Fruit fly (Drosophila melanogaster): ENCODE results near the gene psidin.

The psidin gene

DNA sequence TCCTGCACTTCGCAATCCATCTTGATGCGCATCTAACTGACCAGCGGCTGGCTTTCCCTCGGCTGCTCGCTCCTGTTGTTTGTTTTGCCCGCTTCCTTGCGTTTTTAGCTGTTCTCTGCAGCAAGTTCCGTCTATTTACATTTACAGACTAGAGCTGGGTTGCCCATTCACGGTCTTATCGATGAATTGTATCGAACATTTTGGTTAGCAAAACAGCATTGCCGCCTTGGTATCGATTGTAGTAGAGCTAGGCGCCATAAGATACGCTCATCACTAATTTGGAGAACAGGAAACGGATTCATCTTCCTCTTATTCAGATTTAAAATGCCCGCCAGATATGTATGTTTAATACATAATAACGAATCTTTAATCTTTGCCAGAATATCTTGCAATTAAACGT lies 14.4 kb downstream of the psidin start, which contains the start of gene Regnase-1 (continued):
- peak; percentile 78 for TF ChIP-seq CG11695 (GFP tag; IDR thresholded peaks at IDR 0.05)
- peak; percentile 93 for TF ChIP-seq CG4617 (GFP tag; optimal IDR thresholded peaks at IDR 0.05; ENCODE audit: borderline replicate concordance)
- TF ChIP-seq CG9817 (tag; optimal IDR thresholded peaks at IDR 0.05): peak; percentile 90
- TF ChIP-seq CG12104 (GFP tag; optimal IDR thresholded peaks at IDR 0.05): peak; percentile 90
- peak; percentile 92 for TF ChIP-seq sqz (GFP tag; optimal IDR thresholded peaks at IDR 0.05)

dm6 chr3R:20042457-20042856 lies 21.0 kb downstream of the psidin start, which contains the start of the genes CG33934 and Indy-2:
CG33934 (plus strand) TSS chr3R:20042757.
Indy-2 (plus strand) TSS chr3R:20042757.
- no peak for TF ChIP-seq CG1529 (GFP tag; optimal IDR thresholded peaks at IDR 0.05)
- no peak for TF ChIP-seq sim (GFP tag; IDR thresholded peaks at IDR 0.05)
- TF ChIP-seq kah (GFP tag; optimal IDR thresholded peaks at IDR 0.05): no peak
- no peak for TF ChIP-seq CG7839 (tag; optimal IDR thresholded peaks at IDR 0.05)
- TF ChIP-seq CG16779 (GFP tag; IDR thresholded peaks at IDR 0.05): no peak
- no peak for TF ChIP-seq pzg (GFP tag; optimal IDR thresholded peaks at IDR 0.05)
- no peak for TF ChIP-seq sna (GFP tag; IDR thresholded peaks at IDR 0.05; ENCODE audit: partially characterized antibody)
- no peak for TF ChIP-seq dysf (GFP tag; IDR thresholded peaks at IDR 0.05)
- no peak for TF ChIP-seq Oli (tag; optimal IDR thresholded peaks at IDR 0.05)
- TF ChIP-seq al (GFP tag; IDR thresholded peaks at IDR 0.05): no peak

dm6 chr3R:20055809-20056208 lies 34.3 kb downstream of the psidin start, which contains the start of gene CG17193:
CG17193 (minus strand) TSS chr3R:20056097.
- TF ChIP-seq CG10366 (GFP tag; IDR thresholded peaks at IDR 0.05): no peak
- TF ChIP-seq Hand (GFP tag; optimal IDR thresholded peaks at IDR 0.05): no peak
- no peak for TF ChIP-seq chinmo (GFP tag; IDR thresholded peaks at IDR 0.05; ENCODE audit: partially characterized antibody)
- TF ChIP-seq Med (GFP tag): peak; percentile 67
- 0 out of 3 replicates have a peak, but pooled peaks have one; percentile 22 for TF ChIP-seq row (GFP tag; IDR thresholded peaks at IDR 0.05)
- TF ChIP-seq CG13894 (tag; optimal IDR thresholded peaks at IDR 0.05): peak; percentile 75
- TF ChIP-seq Deaf1 (tag; optimal IDR thresholded peaks at IDR 0.05): peak; percentile 50
- peak; percentile 55 for TF ChIP-seq abd-A (tag; optimal IDR thresholded peaks at IDR 0.05)
- TF ChIP-seq Ets65A (GFP tag): peak; percentile 7
- peak; percentile 31 for TF ChIP-seq scrt (GFP tag; optimal IDR thresholded peaks at IDR 0.05)
- peak; percentile 80 for TF ChIP-seq Nf-YC (tag; optimal IDR thresholded peaks at IDR 0.05)

dm6 chr3R:20057501-20057900 lies 36.0 kb downstream of the psidin start, which contains the start of gene mdlc:
mdlc (plus strand) TSS chr3R:20057748.
- TF ChIP-seq sqz (GFP tag; optimal IDR thresholded peaks at IDR 0.05) (no peak), crp (GFP tag; optimal IDR thresholded peaks at IDR 0.05) (no peak), CG31224 (GFP tag; IDR thresholded peaks at IDR 0.05) (no peak), Dfd (GFP tag; optimal IDR thresholded peaks at IDR 0.05) (no peak), sr (GFP tag; IDR thresholded peaks at IDR 0.05) (no peak), Lhr (GFP tag; optimal IDR thresholded peaks at IDR 0.05) (no peak), seq (GFP tag; IDR thresholded peaks at IDR 0.05) (no peak), CG7372 (GFP tag; IDR thresholded peaks at IDR 0.05) (no peak), CG17912 (GFP tag; optimal IDR thresholded peaks at IDR 0.05) (no peak), ash1 (GFP tag; optimal IDR thresholded peaks at IDR 0.05) (no peak), CG13287 (GFP tag; IDR thresholded peaks at IDR 0.05; ENCODE audit: partially characterized antibody) (peak; percentile 73), Oli (tag; optimal IDR thresholded peaks at IDR 0.05) (no peak), HmgZ (tag; optimal IDR thresholded peaks at IDR 0.05) (peak; percentile 21), Hr3 (GFP tag; optimal IDR thresholded peaks at IDR 0.05) (peak; percentile 40), CG5953 (GFP tag; IDR thresholded peaks at IDR 0.05) (no peak), Usf (GFP tag; optimal IDR thresholded peaks at IDR 0.05) (no peak), mam (GFP tag; optimal IDR thresholded peaks at IDR 0.05) (peak; percentile 13), caup (GFP tag; optimal IDR thresholded peaks at IDR 0.05; ENCODE audit: severe bottlenecking) (no peak), CG7357 (GFP tag; IDR thresholded peaks at IDR 0.05) (no peak), psq (GFP tag; optimal IDR thresholded peaks at IDR 0.05) (no peak), BEAF-32 (GFP tag; optimal IDR thresholded peaks at IDR 0.05) (peak; percentile 71), CG10462 (GFP tag; optimal IDR thresholded peaks at IDR 0.05) (no peak), CG7556 (GFP tag; optimal IDR thresholded peaks at IDR 0.05) (no peak)

Data from whole organism, embryonic.